Worm (Caenorhabditis elegans) whole organism, L1 larva: ENCODE results near the gene ram-2.

Source experiments
- aly-2 ChIP-seq: fragments of 150-350 bp; optimal IDR thresholded peaks from 2 replicates; lab custom pipeline; 2014; ENCODE audit warnings: missing biosample characterization, missing genetic modification characterization
- ceh-8 ChIP-seq: fragments of 200-800 bp; sonication (Bioruptor generic); optimal IDR thresholded peaks from 2 replicates; lab custom pipeline; 2018; ENCODE audit warnings: mild to moderate bottlenecking, missing genetic modification characterization, moderate library complexity, missing compliant biosample characterization

DNA sequence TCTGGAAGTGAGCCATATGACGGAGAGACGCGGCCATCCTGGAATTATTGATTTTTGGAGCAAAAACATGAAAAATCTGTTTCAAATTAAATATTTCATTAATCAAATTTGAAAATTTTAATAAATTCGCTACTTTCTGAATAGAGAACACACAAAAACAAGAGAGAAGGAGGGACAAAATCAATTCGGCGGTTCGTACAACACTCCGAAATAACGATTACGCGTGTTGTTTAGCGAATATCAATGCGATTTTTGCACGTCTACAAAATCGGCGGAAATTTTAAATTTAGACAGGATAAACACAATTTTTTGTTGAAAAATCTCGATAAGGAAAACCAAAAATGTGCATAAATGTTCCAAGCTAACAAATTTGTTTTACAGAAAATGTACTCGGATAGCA lies 33.2 kb upstream of the ram-2 start, which contains the start of the genes sdhd-1 and ilkp-1:
- TF ChIP-seq ceh-8 (GFP tag; lab: Kevin White, UChicago) (no peak), aly-2 (tag; lab: Kevin White, UChicago) (no peak)
